Fruit fly (Drosophila melanogaster): ENCODE results near the gene Hacd1.

The Hacd1 gene

DNA sequence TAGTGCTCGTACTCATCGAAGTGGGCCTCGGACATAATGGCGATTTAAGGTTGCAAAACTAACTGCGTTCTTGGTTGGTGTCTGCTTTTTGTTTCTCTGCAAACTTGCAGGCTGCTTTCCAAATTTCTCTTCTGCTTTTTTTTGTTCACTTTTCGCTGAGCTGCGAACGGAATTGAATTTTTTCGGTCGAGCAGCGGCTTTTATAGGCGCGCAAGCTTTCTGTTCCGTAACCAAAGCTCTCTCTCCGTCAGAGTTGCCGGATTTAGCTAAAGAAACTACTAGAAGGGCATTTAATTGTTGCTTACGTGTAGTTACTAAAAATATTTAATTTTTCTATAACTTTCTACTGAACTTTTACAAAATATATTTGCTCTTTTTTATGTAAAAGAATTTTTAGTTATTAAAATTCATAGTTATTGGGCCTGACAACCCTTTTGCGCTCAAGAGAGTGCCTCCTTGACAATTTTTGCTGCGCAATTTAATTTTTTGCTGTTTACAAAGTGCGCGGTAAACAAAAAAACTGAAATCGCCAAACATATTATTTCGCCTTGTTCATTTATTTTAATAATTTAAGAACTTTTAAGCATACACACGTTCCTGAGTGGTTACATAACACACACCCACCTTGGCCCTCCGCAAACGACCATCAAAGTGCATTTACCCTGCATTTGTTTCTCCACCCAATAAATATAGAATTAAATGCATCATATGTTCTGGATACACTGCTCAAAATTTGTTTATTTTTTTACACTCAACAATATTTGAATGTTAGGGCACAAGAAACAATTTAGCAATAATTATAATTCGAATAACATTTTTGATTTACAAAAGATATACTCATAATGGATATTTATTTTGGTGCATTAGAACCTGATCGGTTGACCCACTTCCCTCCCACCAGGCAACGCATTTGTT lies 44.1 kb upstream of the Hacd1 start, which contains the start of gene CG6770 (continued):
- TF ChIP-seq Dfd (GFP tag; optimal IDR thresholded peaks at IDR 0.05) (no peak), N (GFP tag; optimal IDR thresholded peaks at IDR 0.05) (no peak), brk (GFP tag; optimal IDR thresholded peaks at IDR 0.05) (peak; percentile 79), usp (GFP tag; optimal IDR thresholded peaks at IDR 0.05) (no peak), Sp1 (GFP tag; optimal IDR thresholded peaks at IDR 0.05) (peak; percentile 95)

DNA sequence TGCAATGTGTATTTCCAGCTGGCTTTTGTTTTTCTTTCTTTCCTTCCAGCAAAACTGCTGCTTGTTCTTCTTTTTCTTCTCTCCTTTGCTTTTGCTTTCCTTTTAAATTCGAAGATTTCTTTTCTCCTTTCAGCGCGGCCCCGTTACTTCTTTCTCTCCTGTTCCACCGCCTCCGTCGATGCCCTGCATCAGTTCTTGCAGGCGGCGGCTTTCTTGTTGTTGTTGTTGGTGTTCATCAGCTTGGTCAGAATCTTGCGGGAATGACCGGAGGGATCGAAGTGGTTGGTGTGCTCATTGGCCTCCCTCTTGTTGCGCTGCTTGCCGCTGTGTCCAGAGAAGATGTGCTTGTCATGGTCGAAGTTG lies 43.5 kb upstream of the Hacd1 start:
- TF ChIP-seq lola (GFP tag; optimal IDR thresholded peaks at IDR 0.05) (peak; percentile 59), psq (GFP tag; optimal IDR thresholded peaks at IDR 0.05) (peak; percentile 95), brk (GFP tag; optimal IDR thresholded peaks at IDR 0.05) (no peak), Dif (GFP tag; optimal IDR thresholded peaks at IDR 0.05; ENCODE audit: partially characterized antibody) (no peak), h (GFP tag; optimal IDR thresholded peaks at IDR 0.05) (no peak), Vsx2 (GFP tag; optimal IDR thresholded peaks at IDR 0.05; ENCODE audit: partially characterized antibody) (peak; percentile 18)

DNA sequence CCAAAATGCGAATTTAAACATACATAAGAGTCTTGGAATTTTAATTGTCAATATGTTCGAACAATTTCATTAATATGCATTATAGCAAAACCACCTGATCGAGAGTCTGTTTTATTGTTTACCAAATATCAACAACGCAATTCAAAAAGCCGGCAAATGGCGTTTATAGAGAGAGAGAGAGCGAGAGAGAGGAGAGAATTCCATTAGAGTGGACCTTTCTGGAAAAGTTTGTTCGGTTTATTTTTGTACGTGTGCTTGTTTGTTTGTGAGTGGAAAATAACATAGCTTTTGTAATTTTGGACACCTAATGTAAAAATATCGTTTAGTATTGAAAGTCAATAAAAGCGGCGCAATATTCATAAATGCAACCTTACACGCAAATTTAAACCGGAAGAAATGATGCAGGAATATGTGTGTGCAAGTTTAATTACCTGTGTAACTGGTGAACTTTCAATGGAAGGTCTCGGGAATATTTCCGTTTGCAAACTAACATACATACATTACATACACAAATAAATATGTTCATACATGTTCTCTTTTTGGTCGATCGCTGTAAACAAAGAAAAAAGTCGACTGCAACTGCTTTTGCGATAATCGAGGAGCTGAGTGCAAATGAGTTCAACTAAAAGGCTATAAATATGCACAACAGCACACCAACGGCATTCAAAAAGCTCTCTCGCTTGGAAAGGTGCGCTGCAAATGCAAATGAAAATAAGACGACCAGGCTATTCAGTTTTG lies 42.7 kb upstream of the Hacd1 start, which contains the start of gene CG6785:
Gene CG6785 (minus strand): TSS at position 588 of the 738 bp plus-strand sequence.
- TF ChIP-seq brk (GFP tag; optimal IDR thresholded peaks at IDR 0.05), result peak; percentile 83
- TF ChIP-seq dsf (GFP tag; optimal IDR thresholded peaks at IDR 0.05; ENCODE audit: borderline replicate concordance), result peak; percentile 2
- peak; percentile 33 for TF ChIP-seq Mio (GFP tag; optimal IDR thresholded peaks at IDR 0.05)
- no peak for TF ChIP-seq GATAd (GFP tag; optimal IDR thresholded peaks at IDR 0.05)
- TF ChIP-seq CG32264 (GFP tag; optimal IDR thresholded peaks at IDR 0.05), result peak; percentile 72
- TF ChIP-seq lola (GFP tag; optimal IDR thresholded peaks at IDR 0.05), result no peak
- TF ChIP-seq Rel (GFP tag; optimal IDR thresholded peaks at IDR 0.05), result peak; percentile 33
- peak; percentile 73 for TF ChIP-seq Rel (tag; optimal IDR thresholded peaks at IDR 0.05)
- peak; percentile 76 for TF ChIP-seq ey (GFP tag; optimal IDR thresholded peaks at IDR 0.05)
- peak; percentile 69 for TF ChIP-seq HLH106 (tag; optimal IDR thresholded peaks at IDR 0.05)
- peak; percentile 64 for TF ChIP-seq sv (GFP tag; optimal IDR thresholded peaks at IDR 0.05)
- TF ChIP-seq foxo (GFP tag; optimal IDR thresholded peaks at IDR 0.05), result peak; percentile 66 to 84
- no peak for TF ChIP-seq Hr78 (GFP tag; optimal IDR thresholded peaks at IDR 0.05)
- TF ChIP-seq tai (GFP tag; optimal IDR thresholded peaks at IDR 0.05), result no peak
- TF ChIP-seq Hnf4 (GFP tag; optimal IDR thresholded peaks at IDR 0.05), result peak; percentile 85
- TF ChIP-seq psq (GFP tag; optimal IDR thresholded peaks at IDR 0.05), result peak; percentile 60
- no peak for TF ChIP-seq N (GFP tag; optimal IDR thresholded peaks at IDR 0.05)
- TF ChIP-seq Vsx2 (GFP tag; optimal IDR thresholded peaks at IDR 0.05; ENCODE audit: partially characterized antibody), result no peak
- peak; percentile 91 for TF ChIP-seq h (GFP tag; optimal IDR thresholded peaks at IDR 0.05)
- TF ChIP-seq Abd-B (GFP tag; optimal IDR thresholded peaks at IDR 0.05), result no peak
- TF ChIP-seq dl (GFP tag; optimal IDR thresholded peaks at IDR 0.05; ENCODE audit: insufficient read depth in 1 of 2, partially characterized antibody in 2 of 2), result peak in 1 of 2 experiments; percentile 9
- TF ChIP-seq usp (GFP tag; optimal IDR thresholded peaks at IDR 0.05), result no peak
- TF ChIP-seq pan (optimal IDR thresholded peaks at IDR 0.05), result no peak
- peak; percentile 54 for TF ChIP-seq CG9705 (GFP tag; optimal IDR thresholded peaks at IDR 0.05)
- TF ChIP-seq OdsH (GFP tag; optimal IDR thresholded peaks at IDR 0.05), result peak; percentile 90
- TF ChIP-seq rgr (GFP tag; optimal IDR thresholded peaks at IDR 0.05), result peak; percentile 92
- no peak for TF ChIP-seq Dfd (GFP tag; optimal IDR thresholded peaks at IDR 0.05)
- TF ChIP-seq dmrt93B (GFP tag; optimal IDR thresholded peaks at IDR 0.05), result peak; percentile 5
- peak; percentile 71 for TF ChIP-seq Dif (GFP tag; optimal IDR thresholded peaks at IDR 0.05; ENCODE audit: partially characterized antibody)
- TF ChIP-seq br (GFP tag; optimal IDR thresholded peaks at IDR 0.05), result peak; percentile 84
- TF ChIP-seq sage (GFP tag; optimal IDR thresholded peaks at IDR 0.05), result peak; percentile 67
- TF ChIP-seq woc (GFP tag; optimal IDR thresholded peaks at IDR 0.05), result peak; percentile 49
- peak; percentile 94 for TF ChIP-seq Hr83 (GFP tag; optimal IDR thresholded peaks at IDR 0.05; ENCODE audit: poor library complexity, severe bottlenecking)
- peak; percentile 84 for TF ChIP-seq fru (GFP tag; optimal IDR thresholded peaks at IDR 0.05)
- peak; percentile 86 for TF ChIP-seq Sp1 (GFP tag; optimal IDR thresholded peaks at IDR 0.05)
- peak; percentile 74 for TF ChIP-seq Jra (GFP tag; optimal IDR thresholded peaks at IDR 0.05)
- peak; percentile 71 for TF ChIP-seq jim (GFP tag; optimal IDR thresholded peaks at IDR 0.05)
